Fruit fly (Drosophila melanogaster) whole organism, wandering third instar larva: ENCODE data around the gene UQCR-14.

Experiments used
- Abd-B ChIP-seq: fragments of >200 bp; optimal IDR thresholded peaks from 2 replicates; lab custom pipeline; 2017; ENCODE audit warnings: missing biosample characterization, missing genetic modification characterization
- CG32264 ChIP-seq: fragments of 200-800 bp; sonication (Bioruptor generic); optimal IDR thresholded peaks from 2 replicates; lab custom pipeline; 2016; ENCODE audit warnings: missing biosample characterization, missing genetic modification characterization
- Dfd ChIP-seq: fragments of >200 bp; optimal IDR thresholded peaks from 2 replicates; lab custom pipeline; 2017; ENCODE audit warnings: missing biosample characterization, missing genetic modification characterization
- Sp1 ChIP-seq: fragments of 200-800 bp; sonication (Bioruptor generic); optimal IDR thresholded peaks from 3 replicates; lab custom pipeline; 2019; ENCODE audit warnings: missing biosample characterization, mild to moderate bottlenecking, missing genetic modification characterization, moderate library complexity
- dl ChIP-seq, 2 experiments: fragments of 175-275, 200-275 bp in 1 of 2; fragments of 200-275 bp in 1 of 2; sonication (Bioruptor generic); optimal IDR thresholded peaks; lab custom pipeline; 2018; ENCODE audit warnings: mild to moderate bottlenecking in 2 of 2, missing biosample characterization in 2 of 2, missing genetic modification characterization in 2 of 2, moderate library complexity in 2 of 2; ENCODE audit not compliant: partially characterized antibody in 2 of 2, insufficient read depth in 1 of 2
- fru ChIP-seq: fragments of 200-800 bp; sonication (Bioruptor generic); optimal IDR thresholded peaks from 3 replicates; lab custom pipeline; 2016; ENCODE audit warnings: missing biosample characterization, mild to moderate bottlenecking, missing genetic modification characterization
- h ChIP-seq: fragments of 200-800 bp; sonication (Bioruptor generic); optimal IDR thresholded peaks from 3 replicates; lab custom pipeline; 2016; ENCODE audit warnings: missing biosample characterization, mild to moderate bottlenecking, missing genetic modification characterization
- lola ChIP-seq: fragments of >200 bp; optimal IDR thresholded peaks from 2 replicates; lab custom pipeline; 2017; ENCODE audit warnings: missing biosample characterization, missing genetic modification characterization
- psq ChIP-seq: fragments of 200-800 bp; sonication (Bioruptor generic); optimal IDR thresholded peaks from 3 replicates; lab custom pipeline; 2017; ENCODE audit warnings: missing biosample characterization, mild to moderate bottlenecking, missing genetic modification characterization, moderate library complexity
- woc ChIP-seq: sonication (Bioruptor generic); optimal IDR thresholded peaks from 2 replicates; lab custom pipeline; 2016; ENCODE audit warnings: missing biosample characterization, mild to moderate bottlenecking, missing genetic modification characterization

DNA sequence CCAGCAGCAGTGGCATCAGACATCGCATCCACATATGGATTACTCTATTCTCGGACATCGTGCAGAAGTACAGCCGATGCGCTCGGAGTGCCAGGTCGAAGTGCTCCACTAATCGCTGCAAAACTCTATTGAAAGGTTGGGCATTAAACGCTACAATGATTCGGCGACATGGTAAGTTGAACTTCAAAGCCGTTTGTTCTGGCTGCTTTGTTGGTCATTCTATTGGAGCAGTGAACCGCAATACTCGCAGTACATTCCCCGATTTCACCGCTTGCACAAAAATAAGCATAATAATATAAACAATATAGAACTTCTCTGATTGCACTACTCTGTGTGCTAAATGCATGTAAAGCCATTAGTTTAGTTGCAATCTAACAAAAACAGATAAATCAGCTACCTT, 19.7 kb upstream of the UQCR-14 start, which contains the start of gene CG12507:
- no peak for TF ChIP-seq fru (GFP tag; lab: Kevin White, UChicago)
- TF ChIP-seq Dfd (GFP tag; lab: Kevin White, UChicago): no peak
- TF ChIP-seq psq (GFP tag; lab: Kevin White, UChicago): no peak
- TF ChIP-seq h (GFP tag; lab: Kevin White, UChicago): no peak
- TF ChIP-seq lola: no peak
- no peak for TF ChIP-seq dl (GFP tag; optimal IDR thresholded peaks at IDR 0.05; lab: Kevin White, UChicago; ENCODE audit: insufficient read depth in 1 of 2, partially characterized antibody in 2 of 2)
- TF ChIP-seq CG32264 (GFP tag; lab: Kevin White, UChicago): no peak
- TF ChIP-seq Abd-B (GFP tag; lab: Kevin White, UChicago): no peak
- no peak for TF ChIP-seq woc (GFP tag; lab: Kevin White, UChicago)
- TF ChIP-seq Sp1: no peak
